Worm (Caenorhabditis elegans) whole organism, midembryonic: ENCODE results near the gene Y49E10.30.

ENCODE experiments used
- T22C8.4 ChIP-seq: fragments of 200-800 bp; sonication (Bioruptor generic); IDR thresholded peaks from 2 replicates; pipeline ENCODE4 v1.3.6; 2022; ENCODE audit warnings: missing genetic modification characterization, missing compliant biosample characterization
- cog-1 ChIP-seq: sonication (generic microtip); optimal IDR thresholded peaks from 2 replicates; lab custom pipeline; 2016; ENCODE audit warnings: missing genetic modification characterization, missing compliant biosample characterization
- flt-1 ChIP-seq: fragments of 200-800 bp; sonication (Bioruptor generic); IDR thresholded peaks from 2 replicates; pipeline ENCODE4 v1.3.6; 2022; ENCODE audit warnings: missing genetic modification characterization, missing compliant biosample characterization
- klf-2 ChIP-seq: fragments of 200-800 bp; sonication (Bioruptor generic); conservative IDR thresholded peaks from 2 replicates; pipeline ENCODE4 v1.3.6; 2022; ENCODE audit warnings: missing genetic modification reagents, missing genetic modification characterization, missing compliant biosample characterization
- med-1 ChIP-seq: sonication (generic microtip); optimal IDR thresholded peaks from 2 replicates; lab custom pipeline; 2017; ENCODE audit warnings: missing genetic modification characterization, mild to moderate bottlenecking, missing compliant biosample characterization, antibody characterized with exemption, missing genetic modification reagents; ENCODE audit not compliant: insufficient read depth
- ref-1 ChIP-seq: fragments of 200-800 bp; sonication (Bioruptor generic); conservative IDR thresholded peaks from 2 replicates; pipeline ENCODE4 v1.3.6; 2022; ENCODE audit warnings: missing genetic modification reagents, missing genetic modification characterization, missing compliant biosample characterization
- tab-1 ChIP-seq: fragments of 200-800 bp; sonication (Bioruptor generic); IDR thresholded peaks from 2 replicates; pipeline ENCODE4 v1.3.6; 2022; ENCODE audit warnings: missing genetic modification characterization, missing compliant biosample characterization
- ztf-23 ChIP-seq: fragments of 200-800 bp; sonication (Bioruptor generic); IDR thresholded peaks from 2 replicates; pipeline ENCODE4 v1.3.6; 2022; ENCODE audit warnings: missing genetic modification reagents, missing genetic modification characterization, missing compliant biosample characterization
- ztf-29 ChIP-seq: fragments of 200-800 bp; sonication (Bioruptor generic); IDR thresholded peaks from 2 replicates; pipeline ENCODE4 v1.3.6; 2022; ENCODE audit warnings: missing genetic modification reagents, missing genetic modification characterization, missing compliant biosample characterization

Gene Y49E10.30

ce11 chrIII:12425846-12426405, 39.2 kb downstream of the Y49E10.30 start:
- TF ChIP-seq med-1 (GFP tag; lab: Kevin White, UChicago), result no peak
- TF ChIP-seq T22C8.4 (GFP tag; lab: Robert Waterston, UW), result no peak
- no peak for TF ChIP-seq tab-1 (GFP tag; lab: Robert Waterston, UW)
- no peak for TF ChIP-seq cog-1 (tag; lab: Kevin White, UChicago)
- no peak for TF ChIP-seq klf-2 (GFP tag; lab: Robert Waterston, UW)
- no peak for TF ChIP-seq flt-1 (GFP tag; lab: Robert Waterston, UW)
- no peak for TF ChIP-seq ztf-23 (GFP tag; lab: Robert Waterston, UW)
- TF ChIP-seq ref-1 (GFP tag; lab: Robert Waterston, UW), result no peak
- TF ChIP-seq ztf-29 (GFP tag; lab: Robert Waterston, UW), result no peak

- no peak for TF ChIP-seq T22C8.4 (GFP tag; lab: Robert Waterston, UW)
- TF ChIP-seq ztf-29 (GFP tag; lab: Robert Waterston, UW), result no peak
- no peak for TF ChIP-seq ztf-23 (GFP tag; lab: Robert Waterston, UW)
- no peak for TF ChIP-seq ref-1 (GFP tag; lab: Robert Waterston, UW)
- no peak for TF ChIP-seq med-1 (GFP tag; lab: Kevin White, UChicago)
- no peak for TF ChIP-seq klf-2 (GFP tag; lab: Robert Waterston, UW)
- no peak for TF ChIP-seq tab-1 (GFP tag; lab: Robert Waterston, UW)
- no peak for TF ChIP-seq flt-1 (GFP tag; lab: Robert Waterston, UW)
- TF ChIP-seq cog-1 (tag; lab: Kevin White, UChicago), result no peak
Measured at ce11 chrIII:12426558-12426957, 39.9 kb downstream of the Y49E10.30 start, which contains the start of gene pie-1. Gene pie-1, plus strand, starts transcription at chrIII:12426893.

ce11 chrIII:12427527-12428263, 41.0 kb downstream of the Y49E10.30 start:
- TF ChIP-seq cog-1 (tag; lab: Kevin White, UChicago) (no peak), T22C8.4 (GFP tag; lab: Robert Waterston, UW) (no peak), klf-2 (GFP tag; lab: Robert Waterston, UW) (no peak), med-1 (GFP tag; lab: Kevin White, UChicago) (no peak), flt-1 (GFP tag; lab: Robert Waterston, UW) (no peak), ref-1 (GFP tag; lab: Robert Waterston, UW) (no peak), ztf-23 (GFP tag; lab: Robert Waterston, UW) (no peak), ztf-29 (GFP tag; lab: Robert Waterston, UW) (no peak), tab-1 (GFP tag; lab: Robert Waterston, UW) (no peak)

- TF ChIP-seq med-1 (GFP tag; lab: Kevin White, UChicago) (no peak), ztf-29 (GFP tag; lab: Robert Waterston, UW) (no peak), ref-1 (GFP tag; lab: Robert Waterston, UW) (no peak), flt-1 (GFP tag; lab: Robert Waterston, UW) (no peak), tab-1 (GFP tag; lab: Robert Waterston, UW) (no peak), klf-2 (GFP tag; lab: Robert Waterston, UW) (no peak), cog-1 (tag; lab: Kevin White, UChicago) (no peak), T22C8.4 (GFP tag; lab: Robert Waterston, UW) (no peak), ztf-23 (GFP tag; lab: Robert Waterston, UW) (no peak)
Measured at ce11 chrIII:12428264-12428627, 41.5 kb downstream of the Y49E10.30 start.

- TF ChIP-seq klf-2 (GFP tag; lab: Robert Waterston, UW) (no peak), flt-1 (GFP tag; lab: Robert Waterston, UW) (no peak), ref-1 (GFP tag; lab: Robert Waterston, UW) (no peak), ztf-23 (GFP tag; lab: Robert Waterston, UW) (no peak)
Measured at ce11 chrIII:12428799-12429351, 42.2 kb downstream of the Y49E10.30 start.

- TF ChIP-seq med-1 (GFP tag; lab: Kevin White, UChicago) (no peak), tab-1 (GFP tag; lab: Robert Waterston, UW) (no peak), cog-1 (tag; lab: Kevin White, UChicago) (peak; percentile 38), klf-2 (GFP tag; lab: Robert Waterston, UW) (no peak)
Measured at ce11 chrIII:12429579-12430084, 42.9 kb downstream of the Y49E10.30 start, which contains the start of gene snr-6. Gene snr-6, minus strand, starts transcription at chrIII:12429629.

- TF ChIP-seq med-1 (GFP tag; lab: Kevin White, UChicago), result no peak
- TF ChIP-seq ztf-23 (GFP tag; lab: Robert Waterston, UW), result no peak
- TF ChIP-seq ref-1 (GFP tag; lab: Robert Waterston, UW), result no peak
- no peak for TF ChIP-seq tab-1 (GFP tag; lab: Robert Waterston, UW)
- TF ChIP-seq ztf-29 (GFP tag; lab: Robert Waterston, UW), result no peak
- TF ChIP-seq klf-2 (GFP tag; lab: Robert Waterston, UW), result no peak
- no peak for TF ChIP-seq flt-1 (GFP tag; lab: Robert Waterston, UW)
- no peak for TF ChIP-seq T22C8.4 (GFP tag; lab: Robert Waterston, UW)
- no peak for TF ChIP-seq cog-1 (tag; lab: Kevin White, UChicago)
Measured at ce11 chrIII:12430209-12430608, 43.5 kb downstream of the Y49E10.30 start, which contains the start of gene Y49E10.16. Gene Y49E10.16, plus strand, starts transcription at chrIII:12430509.

ce11 chrIII:12434104-12434503, 47.4 kb downstream of the Y49E10.30 start, which contains the start of gene Y49E10.27:
Gene Y49E10.27, plus strand, starts transcription at chrIII:12434404.
- no peak for TF ChIP-seq med-1 (GFP tag; lab: Kevin White, UChicago)
- no peak for TF ChIP-seq klf-2 (GFP tag; lab: Robert Waterston, UW)
- TF ChIP-seq tab-1 (GFP tag; lab: Robert Waterston, UW), result no peak
- no peak for TF ChIP-seq cog-1 (tag; lab: Kevin White, UChicago)
- no peak for TF ChIP-seq ref-1 (GFP tag; lab: Robert Waterston, UW)
- no peak for TF ChIP-seq ztf-23 (GFP tag; lab: Robert Waterston, UW)
- no peak for TF ChIP-seq flt-1 (GFP tag; lab: Robert Waterston, UW)
- no peak for TF ChIP-seq T22C8.4 (GFP tag; lab: Robert Waterston, UW)
